Fruit fly (Drosophila melanogaster) whole organism, wandering third instar larva: ENCODE results near the gene GlnRS.

Source experiments
- Abd-B ChIP-seq: fragments of >200 bp; optimal IDR thresholded peaks from 2 replicates; lab custom pipeline; 2017; ENCODE audit warnings: missing biosample characterization, missing genetic modification characterization
- CG32264 ChIP-seq: fragments of 200-800 bp; sonication (Bioruptor generic); optimal IDR thresholded peaks from 2 replicates; lab custom pipeline; 2016; ENCODE audit warnings: missing biosample characterization, missing genetic modification characterization
- CG9705 ChIP-seq: fragments of 200-800 bp; sonication (Bioruptor generic); optimal IDR thresholded peaks from 2 replicates; lab custom pipeline; 2018; ENCODE audit warnings: missing biosample characterization, mild to moderate bottlenecking, missing genetic modification characterization
- CrebA ChIP-seq: fragments of 200-800 bp; sonication (Bioruptor generic); optimal IDR thresholded peaks from 2 replicates; lab custom pipeline; 2016; ENCODE audit warnings: missing biosample characterization, mild to moderate bottlenecking, missing genetic modification characterization, borderline replicate concordance
- Dfd ChIP-seq: fragments of >200 bp; optimal IDR thresholded peaks from 2 replicates; lab custom pipeline; 2017; ENCODE audit warnings: missing biosample characterization, missing genetic modification characterization
- Dif ChIP-seq: fragments of 200-275, 200-300 bp; sonication (Bioruptor generic); optimal IDR thresholded peaks from 2 replicates; lab custom pipeline; 2018; ENCODE audit warnings: missing biosample characterization, missing genetic modification characterization; ENCODE audit not compliant: partially characterized antibody
- GATAd ChIP-seq: sonication (Bioruptor generic); optimal IDR thresholded peaks from 2 replicates; lab custom pipeline; 2016; ENCODE audit warnings: missing biosample characterization, missing genetic modification characterization
- HLH106 ChIP-seq: fragments of 200-800 bp; optimal IDR thresholded peaks from 3 replicates; lab custom pipeline; 2019; ENCODE audit warnings: missing biosample characterization, mild to moderate bottlenecking, missing genetic modification characterization, moderate library complexity
- Hnf4 ChIP-seq: fragments of 200-800 bp; sonication (Bioruptor generic); optimal IDR thresholded peaks from 2 replicates; lab custom pipeline; 2016; ENCODE audit warnings: missing biosample characterization, mild to moderate bottlenecking, missing genetic modification characterization
- Hr78 ChIP-seq: fragments of >200 bp; optimal IDR thresholded peaks from 2 replicates; lab custom pipeline; 2017; ENCODE audit warnings: missing biosample characterization, missing genetic modification characterization
- Hr83 ChIP-seq: fragments of 200-300 bp; sonication (Bioruptor generic); optimal IDR thresholded peaks from 2 replicates; lab custom pipeline; 2016; ENCODE audit warnings: missing biosample characterization, mild to moderate bottlenecking, missing genetic modification characterization, moderate library complexity; ENCODE audit not compliant: poor library complexity, severe bottlenecking
- Jra ChIP-seq: sonication (Bioruptor generic); optimal IDR thresholded peaks from 2 replicates; lab custom pipeline; 2016; ENCODE audit warnings: missing biosample characterization, missing genetic modification characterization
- Mio ChIP-seq: sonication (Bioruptor generic); optimal IDR thresholded peaks from 2 replicates; lab custom pipeline; 2016; ENCODE audit warnings: missing biosample characterization, missing genetic modification characterization
- Myc ChIP-seq: fragments of >200 bp; optimal IDR thresholded peaks from 2 replicates; lab custom pipeline; 2017
- N ChIP-seq: fragments of >200 bp; optimal IDR thresholded peaks from 2 replicates; lab custom pipeline; 2018; ENCODE audit warnings: missing biosample characterization, missing external identifiers, missing genetic modification characterization
- OdsH ChIP-seq: fragments of 200-800 bp; sonication (Bioruptor generic); optimal IDR thresholded peaks from 2 replicates; lab custom pipeline; 2016; ENCODE audit warnings: missing biosample characterization, mild to moderate bottlenecking, missing genetic modification characterization
- Rel ChIP-seq, 2 experiments: fragments of 200-800 bp; sonication (Bioruptor generic) in 1 of 2; optimal IDR thresholded peaks; 2 replicates in 1 of 2; 3 replicates in 1 of 2; lab custom pipeline; 2016 to 2019; ENCODE audit warnings: mild to moderate bottlenecking in 2 of 2, missing biosample characterization in 2 of 2, missing genetic modification characterization in 2 of 2, moderate library complexity in 1 of 2
- Sp1 ChIP-seq: fragments of 200-800 bp; sonication (Bioruptor generic); optimal IDR thresholded peaks from 3 replicates; lab custom pipeline; 2019; ENCODE audit warnings: missing biosample characterization, mild to moderate bottlenecking, missing genetic modification characterization, moderate library complexity
- Vsx2 ChIP-seq: fragments of 200-300, 225-300 bp; sonication (Bioruptor generic); optimal IDR thresholded peaks from 2 replicates; lab custom pipeline; 2018; ENCODE audit warnings: missing biosample characterization, missing genetic modification characterization; ENCODE audit not compliant: partially characterized antibody
- br ChIP-seq: fragments of 200-800 bp; sonication (Bioruptor generic); optimal IDR thresholded peaks from 2 replicates; lab custom pipeline; 2016; ENCODE audit warnings: missing biosample characterization, missing genetic modification characterization
- brk ChIP-seq: fragments of 200-800 bp; sonication (Bioruptor generic); optimal IDR thresholded peaks from 2 replicates; lab custom pipeline; 2016; ENCODE audit warnings: missing biosample characterization, mild to moderate bottlenecking, missing genetic modification characterization
- dl ChIP-seq, 2 experiments: fragments of 175-275, 200-275 bp in 1 of 2; fragments of 200-275 bp in 1 of 2; sonication (Bioruptor generic); optimal IDR thresholded peaks; lab custom pipeline; 2018; ENCODE audit warnings: mild to moderate bottlenecking in 2 of 2, missing biosample characterization in 2 of 2, missing genetic modification characterization in 2 of 2, moderate library complexity in 2 of 2; ENCODE audit not compliant: partially characterized antibody in 2 of 2, insufficient read depth in 1 of 2
- dmrt93B ChIP-seq: fragments of 200-800 bp; sonication (Bioruptor generic); optimal IDR thresholded peaks from 2 replicates; lab custom pipeline; 2018; ENCODE audit warnings: missing biosample characterization, mild to moderate bottlenecking, missing genetic modification characterization
- dsf ChIP-seq: sonication (Bioruptor generic); optimal IDR thresholded peaks from 2 replicates; lab custom pipeline; 2016; ENCODE audit warnings: missing biosample characterization, missing genetic modification characterization, borderline replicate concordance
- ey ChIP-seq: fragments of 200-800 bp; sonication (Bioruptor generic); optimal IDR thresholded peaks from 2 replicates; lab custom pipeline; 2016; ENCODE audit warnings: missing biosample characterization, missing genetic modification characterization
- foxo ChIP-seq, 2 experiments: fragments of 200-800 bp; sonication (Bioruptor generic); optimal IDR thresholded peaks; 2 replicates in 1 of 2; 3 replicates in 1 of 2; lab custom pipeline; 2016 to 2017; ENCODE audit warnings: missing biosample characterization in 2 of 2, missing genetic modification characterization in 2 of 2
- fru ChIP-seq: fragments of 200-800 bp; sonication (Bioruptor generic); optimal IDR thresholded peaks from 3 replicates; lab custom pipeline; 2016; ENCODE audit warnings: missing biosample characterization, mild to moderate bottlenecking, missing genetic modification characterization
- h ChIP-seq: fragments of 200-800 bp; sonication (Bioruptor generic); optimal IDR thresholded peaks from 3 replicates; lab custom pipeline; 2016; ENCODE audit warnings: missing biosample characterization, mild to moderate bottlenecking, missing genetic modification characterization
- jim ChIP-seq: fragments of 175-275, 200-325 bp; sonication (Bioruptor generic); optimal IDR thresholded peaks from 2 replicates; lab custom pipeline; 2016; ENCODE audit warnings: missing biosample characterization, mild to moderate bottlenecking, missing genetic modification characterization
- lola ChIP-seq: fragments of >200 bp; optimal IDR thresholded peaks from 2 replicates; lab custom pipeline; 2017; ENCODE audit warnings: missing biosample characterization, missing genetic modification characterization
- pan ChIP-seq: fragments of >200 bp; optimal IDR thresholded peaks from 2 replicates; lab custom pipeline; 2017
- psq ChIP-seq: fragments of 200-800 bp; sonication (Bioruptor generic); optimal IDR thresholded peaks from 3 replicates; lab custom pipeline; 2017; ENCODE audit warnings: missing biosample characterization, mild to moderate bottlenecking, missing genetic modification characterization, moderate library complexity
- rgr ChIP-seq: fragments of 200-800 bp; sonication (Bioruptor generic); optimal IDR thresholded peaks from 3 replicates; lab custom pipeline; 2016; ENCODE audit warnings: missing biosample characterization, mild to moderate bottlenecking, missing genetic modification characterization
- sage ChIP-seq: fragments of 200-800 bp; sonication (Bioruptor generic); optimal IDR thresholded peaks from 2 replicates; lab custom pipeline; 2016; ENCODE audit warnings: missing biosample characterization, mild to moderate bottlenecking, missing genetic modification characterization
- sv ChIP-seq: fragments of 200-800 bp; sonication (Bioruptor generic); optimal IDR thresholded peaks from 3 replicates; lab custom pipeline; 2016; ENCODE audit warnings: missing biosample characterization, missing genetic modification characterization
- tai ChIP-seq: sonication (Bioruptor generic); optimal IDR thresholded peaks from 2 replicates; lab custom pipeline; 2016; ENCODE audit warnings: missing biosample characterization, missing genetic modification characterization
- usp ChIP-seq: fragments of >200 bp; optimal IDR thresholded peaks from 2 replicates; lab custom pipeline; 2017; ENCODE audit warnings: missing biosample characterization, missing genetic modification characterization
- woc ChIP-seq: sonication (Bioruptor generic); optimal IDR thresholded peaks from 2 replicates; lab custom pipeline; 2016; ENCODE audit warnings: missing biosample characterization, mild to moderate bottlenecking, missing genetic modification characterization

Gene GlnRS

DNA sequence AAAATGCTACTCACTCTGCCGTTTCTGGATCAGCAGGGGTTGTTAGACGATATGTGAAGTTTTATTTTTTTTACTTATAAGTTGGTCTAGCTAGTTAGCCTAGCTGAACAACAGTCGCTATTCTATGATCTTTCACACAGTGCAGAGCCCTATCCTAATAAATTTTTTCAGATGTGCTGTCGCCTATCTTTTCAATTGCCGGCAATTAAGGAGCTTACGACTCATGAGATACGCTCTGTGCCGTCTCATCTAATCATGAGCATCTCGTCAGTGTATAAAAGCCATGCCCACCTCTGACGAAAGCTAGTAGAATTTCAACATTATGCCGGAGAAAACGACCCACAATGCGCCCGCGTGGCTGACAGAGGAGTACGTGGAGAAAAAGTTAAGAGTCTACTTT lies 4.4 kb upstream of the GlnRS start, which contains the start of the genes CG11889 and CG11891:
Gene CG11889 (plus strand): TSS at position 301 of the 400 bp plus-strand sequence.
Gene CG11891 (plus strand): TSS at position 301 of the 400 bp plus-strand sequence.
- TF ChIP-seq Hnf4 (GFP tag; lab: Kevin White, UChicago) (no peak), br (GFP tag; lab: Kevin White, UChicago) (no peak), Myc (lab: Kevin White, UChicago) (no peak), Jra (GFP tag; lab: Kevin White, UChicago) (no peak), Vsx2 (GFP tag; lab: Kevin White, UChicago) (no peak), dmrt93B (GFP tag; lab: Kevin White, UChicago) (no peak), pan (no peak), GATAd (GFP tag; lab: Kevin White, UChicago) (no peak), dsf (no peak), rgr (GFP tag; lab: Kevin White, UChicago) (no peak), Hr83 (GFP tag; lab: Kevin White, UChicago) (no peak), Abd-B (GFP tag; lab: Kevin White, UChicago) (no peak), Hr78 (GFP tag; lab: Kevin White, UChicago) (no peak), Mio (GFP tag; lab: Kevin White, UChicago) (no peak), h (GFP tag; lab: Kevin White, UChicago) (no peak), OdsH (GFP tag; lab: Kevin White, UChicago) (no peak), jim (GFP tag; lab: Kevin White, UChicago) (no peak), CrebA (GFP tag; lab: Kevin White, UChicago) (no peak), usp (no peak), Sp1 (GFP tag; lab: Kevin White, UChicago) (no peak)

DNA sequence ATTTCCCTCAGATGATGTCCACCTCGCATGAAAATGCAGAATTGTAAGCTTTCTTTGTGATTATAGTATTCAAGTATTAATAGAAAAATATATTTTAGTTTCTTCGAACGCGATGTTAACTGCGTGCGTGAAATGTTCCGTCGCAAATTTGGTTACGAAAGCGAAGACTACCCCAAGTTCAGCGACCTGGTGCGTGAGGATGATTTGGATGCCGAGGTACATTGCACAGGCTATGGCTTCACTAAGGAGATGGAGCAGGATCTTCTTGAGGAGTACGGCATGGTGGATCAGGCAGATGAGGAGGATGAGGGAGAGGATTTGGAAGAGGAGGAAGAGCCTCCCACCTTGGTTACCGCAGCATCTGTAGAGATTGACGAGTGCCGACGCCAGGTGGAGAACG lies 1.2 kb upstream of the GlnRS start:
- TF ChIP-seq Myc (lab: Kevin White, UChicago): no peak
- TF ChIP-seq sv: no peak
- TF ChIP-seq br (GFP tag; lab: Kevin White, UChicago): no peak
- no peak for TF ChIP-seq dl (GFP tag; optimal IDR thresholded peaks at IDR 0.05; lab: Kevin White, UChicago; ENCODE audit: insufficient read depth in 1 of 2, partially characterized antibody in 2 of 2)
- TF ChIP-seq psq (GFP tag; lab: Kevin White, UChicago): no peak
- no peak for TF ChIP-seq dsf
- TF ChIP-seq OdsH (GFP tag; lab: Kevin White, UChicago): no peak
- no peak for TF ChIP-seq Hr83 (GFP tag; lab: Kevin White, UChicago)
- no peak for TF ChIP-seq rgr (GFP tag; lab: Kevin White, UChicago)
- no peak for TF ChIP-seq CG9705
- TF ChIP-seq Hr78 (GFP tag; lab: Kevin White, UChicago): no peak
- TF ChIP-seq CG32264: no peak
- no peak for TF ChIP-seq Abd-B (GFP tag; lab: Kevin White, UChicago)
- TF ChIP-seq HLH106 (tag; lab: Kevin White, UChicago): no peak
- no peak for TF ChIP-seq Hnf4 (GFP tag; lab: Kevin White, UChicago)

dm6 chr3R:25262322-25262761 lies 3.2 kb downstream of the GlnRS start, which contains the start of the genes Kdsr and CG11858:
Gene Kdsr, minus strand, starts transcription at chr3R:25262498.
Gene CG11858, plus strand, starts transcription at chr3R:25262741.
- peak; percentile 55 for TF ChIP-seq OdsH (GFP tag; lab: Kevin White, UChicago)
- peak; percentile 72 for TF ChIP-seq CG9705
- peak; percentile 71 for TF ChIP-seq rgr (GFP tag; lab: Kevin White, UChicago)
- no peak for TF ChIP-seq dsf
- no peak for TF ChIP-seq Rel (GFP tag; optimal IDR thresholded peaks at IDR 0.05; lab: Kevin White, UChicago)
- peak; percentile 53 for TF ChIP-seq Rel (tag; optimal IDR thresholded peaks at IDR 0.05; lab: Kevin White, UChicago)
- TF ChIP-seq brk (GFP tag; lab: Kevin White, UChicago): no peak
- no peak for TF ChIP-seq Vsx2 (GFP tag; lab: Kevin White, UChicago)
- TF ChIP-seq Hr78 (GFP tag; lab: Kevin White, UChicago): no peak
- no peak for TF ChIP-seq Dif (GFP tag; lab: Kevin White, UChicago)
- no peak for TF ChIP-seq Abd-B (GFP tag; lab: Kevin White, UChicago)
- TF ChIP-seq N (GFP tag; lab: Kevin White, UChicago): no peak
- peak; percentile 99 for TF ChIP-seq Myc (lab: Kevin White, UChicago)
- peak; percentile 25 to 79 for TF ChIP-seq foxo (GFP tag; optimal IDR thresholded peaks at IDR 0.05; lab: Kevin White, UChicago)
- peak; percentile 72 for TF ChIP-seq HLH106 (tag; lab: Kevin White, UChicago)
- no peak for TF ChIP-seq Mio (GFP tag; lab: Kevin White, UChicago)
- TF ChIP-seq CG32264: peak; percentile 36
- TF ChIP-seq CrebA (GFP tag; lab: Kevin White, UChicago): no peak
- TF ChIP-seq fru (GFP tag; lab: Kevin White, UChicago): peak; percentile 75
- no peak for TF ChIP-seq jim (GFP tag; lab: Kevin White, UChicago)
- peak; percentile 72 for TF ChIP-seq br (GFP tag; lab: Kevin White, UChicago)
- TF ChIP-seq sv: peak; percentile 67
- TF ChIP-seq woc (GFP tag; lab: Kevin White, UChicago): peak; percentile 93
- TF ChIP-seq Dfd: no peak
- peak; percentile 74 for TF ChIP-seq Sp1 (GFP tag; lab: Kevin White, UChicago)
- no peak for TF ChIP-seq Hr83 (GFP tag; lab: Kevin White, UChicago)
- TF ChIP-seq h (GFP tag; lab: Kevin White, UChicago): peak; percentile 83
- no peak for TF ChIP-seq dmrt93B (GFP tag; lab: Kevin White, UChicago)
- no peak for TF ChIP-seq Hnf4 (GFP tag; lab: Kevin White, UChicago)
- TF ChIP-seq sage (GFP tag; lab: Kevin White, UChicago): no peak
- TF ChIP-seq GATAd (GFP tag; lab: Kevin White, UChicago): peak; percentile 57
- no peak for TF ChIP-seq usp
- no peak for TF ChIP-seq dl (GFP tag; optimal IDR thresholded peaks at IDR 0.05; lab: Kevin White, UChicago; ENCODE audit: insufficient read depth in 1 of 2, partially characterized antibody in 2 of 2)
- peak; percentile 62 for TF ChIP-seq Jra (GFP tag; lab: Kevin White, UChicago)
- peak; percentile 52 for TF ChIP-seq psq (GFP tag; lab: Kevin White, UChicago)
- TF ChIP-seq tai (GFP tag; lab: Kevin White, UChicago): no peak
- TF ChIP-seq pan: no peak
- no peak for TF ChIP-seq lola
- TF ChIP-seq ey (GFP tag; lab: Kevin White, UChicago): peak; percentile 75
